Fruit fly (Drosophila melanogaster) whole organism, embryonic: ENCODE measurements around the gene Notum.

ENCODE experiments used
- Asciz ChIP-seq: fragments of 200-800 bp; sonication (Bioruptor generic); optimal IDR thresholded peaks from 2 replicates; lab custom pipeline; 2017; ENCODE audit warnings: missing biosample characterization, mild to moderate bottlenecking, missing genetic modification characterization, missing genetic modification reagents
- CG10431 ChIP-seq: fragments of 200-800 bp; sonication (Bioruptor generic); optimal IDR thresholded peaks from 3 replicates; lab custom pipeline; 2018; ENCODE audit warnings: missing biosample characterization, mild to moderate bottlenecking, missing genetic modification characterization
- CG11456 ChIP-seq: fragments of 200-800 bp; sonication (Bioruptor generic); IDR thresholded peaks from 3 replicates; pipeline ENCODE4 v1.3.6; 2022; ENCODE audit warnings: missing biosample characterization, missing genetic modification characterization
- CG11504 ChIP-seq: fragments of 200-800 bp; sonication (Bioruptor generic); optimal IDR thresholded peaks from 3 replicates; lab custom pipeline; 2019; ENCODE audit warnings: missing biosample characterization, mild to moderate bottlenecking, missing genetic modification characterization, moderate library complexity
- CG11696 ChIP-seq: fragments of 200-800 bp; sonication (Bioruptor generic); IDR thresholded peaks from 2 replicates; pipeline ENCODE4 v1.3.6; 2022; ENCODE audit warnings: missing biosample characterization, missing genetic modification characterization
- CG12071 ChIP-seq: fragments of 200-800 bp; sonication (Bioruptor generic); optimal IDR thresholded peaks from 3 replicates; lab custom pipeline; 2018; ENCODE audit warnings: missing biosample characterization, mild to moderate bottlenecking, missing genetic modification characterization
- CG12219 ChIP-seq: fragments of 200-800 bp; sonication (Bioruptor generic); optimal IDR thresholded peaks from 3 replicates; lab custom pipeline; 2018; ENCODE audit warnings: missing biosample characterization, mild to moderate bottlenecking, missing genetic modification characterization
- CG12236 ChIP-seq: fragments of 200-800 bp; sonication (Bioruptor generic); optimal IDR thresholded peaks from 2 replicates; lab custom pipeline; 2016; ENCODE audit warnings: missing biosample characterization, missing genetic modification characterization
- CG14050 ChIP-seq: fragments of 200-800 bp; sonication (Bioruptor generic); IDR thresholded peaks from 3 replicates; pipeline ENCODE4 v1.3.6; 2022; ENCODE audit warnings: missing biosample characterization, missing genetic modification characterization
- CG14860 ChIP-seq: fragments of 200-800 bp; sonication (Bioruptor generic); IDR thresholded peaks from 3 replicates; pipeline ENCODE4 v1.3.6; 2022; ENCODE audit warnings: missing biosample characterization, missing genetic modification characterization; ENCODE audit not compliant: partially characterized antibody
- CG17385 ChIP-seq: fragments of 200-800 bp; sonication (Bioruptor generic); optimal IDR thresholded peaks from 3 replicates; lab custom pipeline; 2018; ENCODE audit warnings: missing biosample characterization, mild to moderate bottlenecking, missing genetic modification characterization
- CG1832 ChIP-seq: fragments of 200-800 bp; sonication (Bioruptor generic); optimal IDR thresholded peaks from 2 replicates; lab custom pipeline; 2017; ENCODE audit warnings: missing biosample characterization, mild to moderate bottlenecking, missing genetic modification characterization, inconsistent platforms
- CG18764 ChIP-seq: fragments of 200-800 bp; sonication (Bioruptor generic); optimal IDR thresholded peaks from 3 replicates; lab custom pipeline; 2016; ENCODE audit warnings: missing biosample characterization, missing genetic modification characterization
- CG2120 ChIP-seq: fragments of 200-800 bp; sonication (Bioruptor generic); optimal IDR thresholded peaks from 3 replicates; lab custom pipeline; 2016; ENCODE audit warnings: missing biosample characterization, missing genetic modification characterization
- CG30431 ChIP-seq: fragments of 200-800 bp; sonication (Bioruptor generic); optimal IDR thresholded peaks from 2 replicates; lab custom pipeline; 2017; ENCODE audit warnings: missing biosample characterization, missing genetic modification characterization
- CG3065 ChIP-seq: fragments of 200-800 bp; sonication (Bioruptor generic); optimal IDR thresholded peaks from 2 replicates; lab custom pipeline; 2016; ENCODE audit warnings: missing biosample characterization, missing genetic modification characterization
- CG31224 ChIP-seq: fragments of 200-800 bp; sonication (Bioruptor generic); IDR thresholded peaks from 2 replicates; pipeline ENCODE4 v1.3.6; 2022; ENCODE audit warnings: missing biosample characterization, missing genetic modification characterization
- CG3847 ChIP-seq: fragments of 200-800 bp; sonication (Bioruptor generic); IDR thresholded peaks from 2 replicates; pipeline ENCODE4 v1.3.6; 2022; ENCODE audit warnings: missing biosample characterization, missing genetic modification characterization
- CG4282 ChIP-seq: fragments of 200-800 bp; sonication (Bioruptor generic); optimal IDR thresholded peaks from 2 replicates; lab custom pipeline; 2016; ENCODE audit warnings: missing biosample characterization, missing genetic modification characterization
- CG4730 ChIP-seq: fragments of 200-800 bp; sonication (Bioruptor generic); IDR thresholded peaks from 2 replicates; pipeline ENCODE4 v1.3.6; 2022; ENCODE audit warnings: missing biosample characterization, missing genetic modification characterization
- CG4820 ChIP-seq: fragments of 200-800 bp; sonication (Bioruptor generic); optimal IDR thresholded peaks from 3 replicates; lab custom pipeline; 2016; ENCODE audit warnings: missing biosample characterization, missing genetic modification characterization
- CG5245 ChIP-seq: fragments of 200-800 bp; sonication (Bioruptor generic); optimal IDR thresholded peaks from 3 replicates; lab custom pipeline; 2016; ENCODE audit warnings: missing biosample characterization, missing genetic modification characterization
- CG6689 ChIP-seq: fragments of 200-800 bp; sonication (Bioruptor generic); IDR thresholded peaks from 2 replicates; pipeline ENCODE4 v1.3.6; 2022; ENCODE audit warnings: missing biosample characterization, missing genetic modification characterization
- CG8944 ChIP-seq: fragments of 200-800 bp; sonication (Bioruptor generic); optimal IDR thresholded peaks from 3 replicates; lab custom pipeline; 2016; ENCODE audit warnings: missing biosample characterization, missing genetic modification characterization
- CkIIα-i1 ChIP-seq: fragments of 200-800 bp; sonication (Bioruptor generic); IDR thresholded peaks from 2 replicates; pipeline ENCODE4 v1.3.6; 2022; ENCODE audit warnings: missing biosample characterization, missing genetic modification characterization
- Drgx ChIP-seq: fragments of 200-800 bp; sonication (Bioruptor generic); IDR thresholded peaks from 2 replicates; pipeline ENCODE4 v1.3.6; 2022; ENCODE audit warnings: missing biosample characterization, missing genetic modification characterization
- E2f2 ChIP-seq: fragments of 200-800 bp; sonication (Bioruptor generic); IDR thresholded peaks from 2 replicates; pipeline ENCODE4 v1.3.6; 2022; ENCODE audit warnings: missing biosample characterization, missing genetic modification characterization
- Fer2 ChIP-seq: fragments of 200-800 bp; sonication (Bioruptor generic); optimal IDR thresholded peaks from 2 replicates; lab custom pipeline; 2018; ENCODE audit warnings: missing biosample characterization, mild to moderate bottlenecking, missing genetic modification characterization, moderate library complexity
- Max ChIP-seq: fragments of 200-800 bp; sonication (Bioruptor generic); optimal IDR thresholded peaks from 2 replicates; lab custom pipeline; 2016; ENCODE audit warnings: missing biosample characterization, mild to moderate bottlenecking, missing genetic modification characterization
- Six4 ChIP-seq: fragments of 200-800 bp; sonication (Bioruptor generic); optimal IDR thresholded peaks from 2 replicates; lab custom pipeline; 2016; ENCODE audit warnings: missing biosample characterization, missing genetic modification characterization
- Trl ChIP-seq, 3 experiments: fragments of >200 bp in 2 of 3; fragments of 200-800 bp in 1 of 3; sonication (Bioruptor generic) in 1 of 3; optimal IDR thresholded peaks; 2 replicates in 1 of 3; 3 replicates in 2 of 3; lab custom pipeline; 2016 to 2017; ENCODE audit warnings: missing biosample characterization in 1 of 3, missing genetic modification characterization in 1 of 3
- ac ChIP-seq: fragments of 200-800 bp; sonication (Bioruptor generic); optimal IDR thresholded peaks from 3 replicates; lab custom pipeline; 2017; ENCODE audit warnings: missing biosample characterization, mild to moderate bottlenecking, missing genetic modification characterization
- ash1 ChIP-seq: fragments of 200-800 bp; sonication (Bioruptor generic); optimal IDR thresholded peaks from 2 replicates; lab custom pipeline; 2018; ENCODE audit warnings: missing biosample characterization, mild to moderate bottlenecking, missing genetic modification characterization
- crc ChIP-seq: fragments of 200-800 bp; sonication (Bioruptor generic); optimal IDR thresholded peaks from 2 replicates; lab custom pipeline; 2016; ENCODE audit warnings: missing biosample characterization, missing genetic modification characterization
- en ChIP-seq: fragments of 200-800 bp; sonication (Bioruptor generic); optimal IDR thresholded peaks from 2 replicates; lab custom pipeline; 2016; ENCODE audit warnings: missing biosample characterization, missing genetic modification characterization
- esg ChIP-seq: fragments of 200-800 bp; sonication (Bioruptor generic); conservative IDR thresholded peaks from 2 replicates; pipeline ENCODE4 v1.3.6; 2022; ENCODE audit warnings: missing biosample characterization, missing genetic modification characterization
- eyg ChIP-seq: fragments of 200-800 bp; sonication (Bioruptor generic); optimal IDR thresholded peaks from 3 replicates; lab custom pipeline; 2016; ENCODE audit warnings: missing biosample characterization, missing genetic modification characterization
- gce ChIP-seq: fragments of 200-800 bp; sonication (Bioruptor generic); IDR thresholded peaks from 3 replicates; pipeline ENCODE4 v1.3.6; 2022; ENCODE audit warnings: missing biosample characterization, missing genetic modification characterization
- gcm2 ChIP-seq: fragments of 200-800 bp; sonication (Bioruptor generic); optimal IDR thresholded peaks from 2 replicates; lab custom pipeline; 2016; ENCODE audit warnings: missing biosample characterization, missing genetic modification characterization
- klu ChIP-seq: fragments of 200-800 bp; sonication (Bioruptor generic); IDR thresholded peaks from 2 replicates; pipeline ENCODE4 v1.3.6; 2022; ENCODE audit warnings: missing biosample characterization, missing genetic modification characterization
- nmo ChIP-seq: fragments of 200-800 bp; sonication (Bioruptor generic); optimal IDR thresholded peaks from 2 replicates; lab custom pipeline; 2018; ENCODE audit warnings: missing biosample characterization, mild to moderate bottlenecking, missing genetic modification characterization, moderate library complexity
- odd ChIP-seq: fragments of 200-800 bp; sonication (Bioruptor generic); optimal IDR thresholded peaks from 2 replicates; lab custom pipeline; 2017; ENCODE audit warnings: missing biosample characterization, mild to moderate bottlenecking, missing genetic modification characterization
- pho ChIP-seq: fragments of 200-800 bp; sonication (Bioruptor generic); optimal IDR thresholded peaks from 2 replicates; lab custom pipeline; 2016; ENCODE audit warnings: missing biosample characterization, missing genetic modification characterization
- pros ChIP-seq: fragments of 200-800 bp; sonication (Bioruptor generic); optimal IDR thresholded peaks from 3 replicates; lab custom pipeline; 2019; ENCODE audit warnings: missing biosample characterization, mild to moderate bottlenecking, missing genetic modification characterization, moderate library complexity
- schlank ChIP-seq: fragments of 200-800 bp; sonication (Bioruptor generic); optimal IDR thresholded peaks from 2 replicates; lab custom pipeline; 2018; ENCODE audit warnings: missing biosample characterization, mild to moderate bottlenecking, missing genetic modification characterization
- sd ChIP-seq: fragments of 200-800 bp; sonication (Bioruptor generic); optimal IDR thresholded peaks from 3 replicates; lab custom pipeline; 2018; ENCODE audit warnings: missing biosample characterization, mild to moderate bottlenecking, missing genetic modification characterization, moderate library complexity
- sna ChIP-seq: fragments of 200-800 bp; sonication (Bioruptor generic); IDR thresholded peaks from 2 replicates; pipeline ENCODE4 v1.3.6; 2022; ENCODE audit warnings: missing biosample characterization, missing genetic modification characterization; ENCODE audit not compliant: partially characterized antibody
- stc ChIP-seq: fragments of 200-800 bp; sonication (Bioruptor generic); IDR thresholded peaks from 2 replicates; pipeline ENCODE4 v1.3.6; 2022; ENCODE audit warnings: missing biosample characterization, missing genetic modification characterization
- ttk ChIP-seq: fragments of 200-800 bp; sonication (Bioruptor generic); IDR thresholded peaks from 2 replicates; pipeline ENCODE4 v2.1.2; 2022; ENCODE audit warnings: missing biosample characterization, missing genetic modification characterization
- yki ChIP-seq: fragments of >200 bp; optimal IDR thresholded peaks from 3 replicates; lab custom pipeline; 2018
- zfh1 ChIP-seq: fragments of 200-800 bp; sonication (Bioruptor generic); IDR thresholded peaks from 3 replicates; pipeline ENCODE4 v1.3.6; 2022; ENCODE audit warnings: missing biosample characterization, missing genetic modification characterization

Notum gene

DNA sequence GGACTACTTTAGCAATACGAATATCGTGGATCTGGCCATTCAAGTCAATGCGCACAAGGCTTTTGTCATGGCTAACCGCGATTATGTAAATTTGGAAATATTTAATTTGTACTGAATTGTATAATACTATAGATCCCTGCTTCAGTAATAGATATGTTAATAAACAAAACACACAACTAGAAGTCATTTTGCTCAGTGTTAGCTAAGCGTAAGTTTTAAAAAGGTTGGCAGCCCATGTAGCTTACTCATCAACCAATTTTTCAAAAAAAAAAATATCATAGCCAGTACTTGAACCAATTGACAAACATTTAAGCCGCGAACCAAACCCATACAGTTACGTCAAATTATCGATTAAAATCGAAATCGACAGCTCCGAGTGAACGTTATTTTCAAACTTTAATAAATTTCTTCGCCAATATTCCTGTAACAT, 13.8 kb downstream of the Notum start (continued):
- TF ChIP-seq CG12071 (peak; percentile 81), Fer2 (peak; percentile 33), CG4282 (peak; percentile 52), gcm2 (peak; percentile 46), CG31224 (GFP tag; lab: Robert Waterston, UW) (peak; percentile 77), CG1832 (no peak), Max (GFP tag; lab: Kevin White, UChicago) (peak; percentile 47), crc (GFP tag; lab: Kevin White, UChicago) (peak; percentile 48), schlank (tag; lab: Kevin White, UChicago) (peak; percentile 23), CkIIα-i1 (GFP tag; lab: Robert Waterston, UW) (no peak), CG4820 (GFP tag; lab: Kevin White, UChicago) (peak; percentile 55), CG11696 (GFP tag; lab: Robert Waterston, UW) (peak; percentile 66), CG12236 (GFP tag; lab: Kevin White, UChicago) (peak; percentile 32), CG5245 (GFP tag; lab: Kevin White, UChicago) (peak; percentile 59), stc (peak; percentile 78), CG17385 (GFP tag; lab: Kevin White, UChicago) (peak; percentile 67), Drgx (GFP tag; lab: Robert Waterston, UW) (peak; percentile 85), CG8944 (GFP tag; lab: Kevin White, UChicago) (peak; percentile 52), CG4730 (GFP tag; lab: Robert Waterston, UW) (peak; percentile 65; the same call in 1 of the 2 replicates), pho (peak; percentile 87), CG18764 (GFP tag; lab: Kevin White, UChicago) (peak; percentile 44), Trl (optimal IDR thresholded peaks at IDR 0.05; lab: Kevin White, UChicago) (no peak), Trl (GFP tag; optimal IDR thresholded peaks at IDR 0.05; lab: Kevin White, UChicago) (peak; percentile 67), en (GFP tag; lab: Kevin White, UChicago) (peak; percentile 41), CG14860 (GFP tag; lab: Robert Waterston, UW) (peak; percentile 65), CG12219 (peak; percentile 81), eyg (peak; percentile 60), Asciz (peak; percentile 55), pros (GFP tag; lab: Kevin White, UChicago) (no peak), CG11504 (tag; lab: Kevin White, UChicago) (peak; percentile 76), E2f2 (GFP tag; lab: Robert Waterston, UW) (peak; percentile 70), zfh1 (GFP tag; lab: Robert Waterston, UW) (peak; percentile 90), CG6689 (peak; percentile 74), sna (GFP tag; lab: Robert Waterston, UW) (no peak; the same call in 1 of the 2 replicates), ttk (GFP tag; lab: Robert Waterston, UW) (peak; percentile 74), sd (peak; percentile 58), CG30431 (GFP tag; lab: Kevin White, UChicago) (peak; percentile 55), klu (GFP tag; lab: Robert Waterston, UW) (no peak; the same call in 1 of the 2 replicates), CG3065 (peak; percentile 6), esg (GFP tag; lab: Robert Waterston, UW) (peak; percentile 59), nmo (GFP tag; lab: Kevin White, UChicago) (peak; percentile 77), ac (GFP tag; lab: Kevin White, UChicago) (peak; percentile 71), odd (GFP tag; lab: Kevin White, UChicago) (peak; percentile 65), CG3847 (GFP tag; lab: Robert Waterston, UW) (peak; percentile 91), Six4 (GFP tag; lab: Kevin White, UChicago) (peak; percentile 74), CG11456 (GFP tag; lab: Robert Waterston, UW) (peak; percentile 87), CG2120 (peak; percentile 89), CG14050 (GFP tag; lab: Robert Waterston, UW) (peak; percentile 28; the same call in 1 of the 3 replicates), ash1 (GFP tag; lab: Kevin White, UChicago) (no peak), yki (lab: Kevin White, UChicago) (peak; percentile 38), gce (GFP tag; lab: Robert Waterston, UW) (peak; percentile 74; the same call in 2 of the 3 replicates), CG10431 (GFP tag; lab: Kevin White, UChicago) (no peak)
